Worm (Caenorhabditis elegans): Measurements from ENCODE around the gene pat-4.

- TF ChIP-seq atf-7 (tag; optimal IDR thresholded peaks at IDR 0.05): no peak
- TF ChIP-seq bed-1 (GFP tag; IDR thresholded peaks at IDR 0.05): no peak
- TF ChIP-seq repo-1 (tag; optimal IDR thresholded peaks at IDR 0.05): no peak
- no peak for TF ChIP-seq unc-130 (GFP tag; optimal IDR thresholded peaks at IDR 0.05)
- TF ChIP-seq T07F8.4 (tag; optimal IDR thresholded peaks at IDR 0.05): no peak
- TF ChIP-seq mel-28 (tag; optimal IDR thresholded peaks at IDR 0.05; ENCODE audit: borderline replicate concordance): no peak
- TF ChIP-seq sea-2 (GFP tag; IDR thresholded peaks at IDR 0.05): no peak
- TF ChIP-seq ama-1 (optimal IDR thresholded peaks at IDR 0.05): no peak
- TF ChIP-seq ama-1 (GFP tag; optimal IDR thresholded peaks at IDR 0.05): no peak
These were observed 10.2 kb downstream of the pat-4 start for ce11 chrIII:84372-84771.
